Fruit fly (Drosophila melanogaster) whole organism, wandering third instar larva: ENCODE results near the gene shv.

ENCODE experiments used
- Abd-B ChIP-seq: fragments of >200 bp; optimal IDR thresholded peaks from 2 replicates; lab custom pipeline; 2017; ENCODE audit warnings: missing biosample characterization, missing genetic modification characterization
- CG32264 ChIP-seq: fragments of 200-800 bp; sonication (Bioruptor generic); optimal IDR thresholded peaks from 2 replicates; lab custom pipeline; 2016; ENCODE audit warnings: missing biosample characterization, missing genetic modification characterization
- CG9705 ChIP-seq: fragments of 200-800 bp; sonication (Bioruptor generic); optimal IDR thresholded peaks from 2 replicates; lab custom pipeline; 2018; ENCODE audit warnings: missing biosample characterization, mild to moderate bottlenecking, missing genetic modification characterization
- CrebA ChIP-seq: fragments of 200-800 bp; sonication (Bioruptor generic); optimal IDR thresholded peaks from 2 replicates; lab custom pipeline; 2016; ENCODE audit warnings: missing biosample characterization, mild to moderate bottlenecking, missing genetic modification characterization, borderline replicate concordance
- Dfd ChIP-seq: fragments of >200 bp; optimal IDR thresholded peaks from 2 replicates; lab custom pipeline; 2017; ENCODE audit warnings: missing biosample characterization, missing genetic modification characterization
- Dif ChIP-seq: fragments of 200-275, 200-300 bp; sonication (Bioruptor generic); optimal IDR thresholded peaks from 2 replicates; lab custom pipeline; 2018; ENCODE audit warnings: missing biosample characterization, missing genetic modification characterization; ENCODE audit not compliant: partially characterized antibody
- GATAd ChIP-seq: sonication (Bioruptor generic); optimal IDR thresholded peaks from 2 replicates; lab custom pipeline; 2016; ENCODE audit warnings: missing biosample characterization, missing genetic modification characterization
- HLH106 ChIP-seq: fragments of 200-800 bp; optimal IDR thresholded peaks from 3 replicates; lab custom pipeline; 2019; ENCODE audit warnings: missing biosample characterization, mild to moderate bottlenecking, missing genetic modification characterization, moderate library complexity
- Hnf4 ChIP-seq: fragments of 200-800 bp; sonication (Bioruptor generic); optimal IDR thresholded peaks from 2 replicates; lab custom pipeline; 2016; ENCODE audit warnings: missing biosample characterization, mild to moderate bottlenecking, missing genetic modification characterization
- Hr78 ChIP-seq: fragments of >200 bp; optimal IDR thresholded peaks from 2 replicates; lab custom pipeline; 2017; ENCODE audit warnings: missing biosample characterization, missing genetic modification characterization
- Hr83 ChIP-seq: fragments of 200-300 bp; sonication (Bioruptor generic); optimal IDR thresholded peaks from 2 replicates; lab custom pipeline; 2016; ENCODE audit warnings: missing biosample characterization, mild to moderate bottlenecking, missing genetic modification characterization, moderate library complexity; ENCODE audit not compliant: poor library complexity, severe bottlenecking
- Jra ChIP-seq: sonication (Bioruptor generic); optimal IDR thresholded peaks from 2 replicates; lab custom pipeline; 2016; ENCODE audit warnings: missing biosample characterization, missing genetic modification characterization
- Mio ChIP-seq: sonication (Bioruptor generic); optimal IDR thresholded peaks from 2 replicates; lab custom pipeline; 2016; ENCODE audit warnings: missing biosample characterization, missing genetic modification characterization
- Myc ChIP-seq: fragments of >200 bp; optimal IDR thresholded peaks from 2 replicates; lab custom pipeline; 2017
- N ChIP-seq: fragments of >200 bp; optimal IDR thresholded peaks from 2 replicates; lab custom pipeline; 2018; ENCODE audit warnings: missing biosample characterization, missing external identifiers, missing genetic modification characterization
- OdsH ChIP-seq: fragments of 200-800 bp; sonication (Bioruptor generic); optimal IDR thresholded peaks from 2 replicates; lab custom pipeline; 2016; ENCODE audit warnings: missing biosample characterization, mild to moderate bottlenecking, missing genetic modification characterization
- Rel ChIP-seq, 2 experiments: fragments of 200-800 bp; sonication (Bioruptor generic) in 1 of 2; optimal IDR thresholded peaks; 2 replicates in 1 of 2; 3 replicates in 1 of 2; lab custom pipeline; 2016 to 2019; ENCODE audit warnings: mild to moderate bottlenecking in 2 of 2, missing biosample characterization in 2 of 2, missing genetic modification characterization in 2 of 2, moderate library complexity in 1 of 2
- Sp1 ChIP-seq: fragments of 200-800 bp; sonication (Bioruptor generic); optimal IDR thresholded peaks from 3 replicates; lab custom pipeline; 2019; ENCODE audit warnings: missing biosample characterization, mild to moderate bottlenecking, missing genetic modification characterization, moderate library complexity
- Vsx2 ChIP-seq: fragments of 200-300, 225-300 bp; sonication (Bioruptor generic); optimal IDR thresholded peaks from 2 replicates; lab custom pipeline; 2018; ENCODE audit warnings: missing biosample characterization, missing genetic modification characterization; ENCODE audit not compliant: partially characterized antibody
- br ChIP-seq: fragments of 200-800 bp; sonication (Bioruptor generic); optimal IDR thresholded peaks from 2 replicates; lab custom pipeline; 2016; ENCODE audit warnings: missing biosample characterization, missing genetic modification characterization
- brk ChIP-seq: fragments of 200-800 bp; sonication (Bioruptor generic); optimal IDR thresholded peaks from 2 replicates; lab custom pipeline; 2016; ENCODE audit warnings: missing biosample characterization, mild to moderate bottlenecking, missing genetic modification characterization
- dl ChIP-seq, 2 experiments: fragments of 175-275, 200-275 bp in 1 of 2; fragments of 200-275 bp in 1 of 2; sonication (Bioruptor generic); optimal IDR thresholded peaks; lab custom pipeline; 2018; ENCODE audit warnings: mild to moderate bottlenecking in 2 of 2, missing biosample characterization in 2 of 2, missing genetic modification characterization in 2 of 2, moderate library complexity in 2 of 2; ENCODE audit not compliant: partially characterized antibody in 2 of 2, insufficient read depth in 1 of 2
- dsf ChIP-seq: sonication (Bioruptor generic); optimal IDR thresholded peaks from 2 replicates; lab custom pipeline; 2016; ENCODE audit warnings: missing biosample characterization, missing genetic modification characterization, borderline replicate concordance
- ey ChIP-seq: fragments of 200-800 bp; sonication (Bioruptor generic); optimal IDR thresholded peaks from 2 replicates; lab custom pipeline; 2016; ENCODE audit warnings: missing biosample characterization, missing genetic modification characterization
- foxo ChIP-seq, 2 experiments: fragments of 200-800 bp; sonication (Bioruptor generic); optimal IDR thresholded peaks; 2 replicates in 1 of 2; 3 replicates in 1 of 2; lab custom pipeline; 2016 to 2017; ENCODE audit warnings: missing biosample characterization in 2 of 2, missing genetic modification characterization in 2 of 2
- fru ChIP-seq: fragments of 200-800 bp; sonication (Bioruptor generic); optimal IDR thresholded peaks from 3 replicates; lab custom pipeline; 2016; ENCODE audit warnings: missing biosample characterization, mild to moderate bottlenecking, missing genetic modification characterization
- h ChIP-seq: fragments of 200-800 bp; sonication (Bioruptor generic); optimal IDR thresholded peaks from 3 replicates; lab custom pipeline; 2016; ENCODE audit warnings: missing biosample characterization, mild to moderate bottlenecking, missing genetic modification characterization
- jim ChIP-seq: fragments of 175-275, 200-325 bp; sonication (Bioruptor generic); optimal IDR thresholded peaks from 2 replicates; lab custom pipeline; 2016; ENCODE audit warnings: missing biosample characterization, mild to moderate bottlenecking, missing genetic modification characterization
- lola ChIP-seq: fragments of >200 bp; optimal IDR thresholded peaks from 2 replicates; lab custom pipeline; 2017; ENCODE audit warnings: missing biosample characterization, missing genetic modification characterization
- pan ChIP-seq: fragments of >200 bp; optimal IDR thresholded peaks from 2 replicates; lab custom pipeline; 2017
- psq ChIP-seq: fragments of 200-800 bp; sonication (Bioruptor generic); optimal IDR thresholded peaks from 3 replicates; lab custom pipeline; 2017; ENCODE audit warnings: missing biosample characterization, mild to moderate bottlenecking, missing genetic modification characterization, moderate library complexity
- rgr ChIP-seq: fragments of 200-800 bp; sonication (Bioruptor generic); optimal IDR thresholded peaks from 3 replicates; lab custom pipeline; 2016; ENCODE audit warnings: missing biosample characterization, mild to moderate bottlenecking, missing genetic modification characterization
- sage ChIP-seq: fragments of 200-800 bp; sonication (Bioruptor generic); optimal IDR thresholded peaks from 2 replicates; lab custom pipeline; 2016; ENCODE audit warnings: missing biosample characterization, mild to moderate bottlenecking, missing genetic modification characterization
- sv ChIP-seq: fragments of 200-800 bp; sonication (Bioruptor generic); optimal IDR thresholded peaks from 3 replicates; lab custom pipeline; 2016; ENCODE audit warnings: missing biosample characterization, missing genetic modification characterization
- tai ChIP-seq: sonication (Bioruptor generic); optimal IDR thresholded peaks from 2 replicates; lab custom pipeline; 2016; ENCODE audit warnings: missing biosample characterization, missing genetic modification characterization
- usp ChIP-seq: fragments of >200 bp; optimal IDR thresholded peaks from 2 replicates; lab custom pipeline; 2017; ENCODE audit warnings: missing biosample characterization, missing genetic modification characterization
- woc ChIP-seq: sonication (Bioruptor generic); optimal IDR thresholded peaks from 2 replicates; lab custom pipeline; 2016; ENCODE audit warnings: missing biosample characterization, mild to moderate bottlenecking, missing genetic modification characterization

Gene shv

DNA sequence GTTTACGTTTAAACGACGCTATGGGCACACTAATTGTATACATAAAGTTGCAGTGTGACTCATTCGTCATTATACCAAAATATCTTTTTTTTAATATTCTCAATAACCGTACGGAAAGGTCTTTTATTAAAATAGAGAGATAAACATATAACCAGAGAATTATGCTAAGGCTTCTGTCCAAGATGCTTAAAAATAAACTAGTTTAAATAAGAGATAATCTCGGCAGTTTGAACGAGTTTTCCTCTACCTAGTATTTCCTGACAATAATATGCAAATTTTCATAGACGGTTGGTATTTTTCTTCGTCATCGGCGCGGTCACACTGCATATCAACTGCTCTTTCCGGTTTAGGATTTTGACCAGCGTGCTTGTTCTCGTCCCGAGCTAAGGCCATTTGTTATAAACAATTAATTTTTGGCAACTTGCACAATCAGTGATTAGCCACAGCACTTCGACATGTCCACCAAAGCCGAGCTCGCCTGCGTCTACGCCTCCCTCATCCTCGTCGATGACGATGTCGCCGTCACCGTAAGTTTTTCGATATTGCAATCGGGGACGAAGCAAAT lies 33.2 kb upstream of the shv start, which contains the start of the genes CG13690 and RpLP1 (continued):
- TF ChIP-seq HLH106 (tag; lab: Kevin White, UChicago), result peak; percentile 55
- TF ChIP-seq OdsH, result peak; percentile 59

DNA sequence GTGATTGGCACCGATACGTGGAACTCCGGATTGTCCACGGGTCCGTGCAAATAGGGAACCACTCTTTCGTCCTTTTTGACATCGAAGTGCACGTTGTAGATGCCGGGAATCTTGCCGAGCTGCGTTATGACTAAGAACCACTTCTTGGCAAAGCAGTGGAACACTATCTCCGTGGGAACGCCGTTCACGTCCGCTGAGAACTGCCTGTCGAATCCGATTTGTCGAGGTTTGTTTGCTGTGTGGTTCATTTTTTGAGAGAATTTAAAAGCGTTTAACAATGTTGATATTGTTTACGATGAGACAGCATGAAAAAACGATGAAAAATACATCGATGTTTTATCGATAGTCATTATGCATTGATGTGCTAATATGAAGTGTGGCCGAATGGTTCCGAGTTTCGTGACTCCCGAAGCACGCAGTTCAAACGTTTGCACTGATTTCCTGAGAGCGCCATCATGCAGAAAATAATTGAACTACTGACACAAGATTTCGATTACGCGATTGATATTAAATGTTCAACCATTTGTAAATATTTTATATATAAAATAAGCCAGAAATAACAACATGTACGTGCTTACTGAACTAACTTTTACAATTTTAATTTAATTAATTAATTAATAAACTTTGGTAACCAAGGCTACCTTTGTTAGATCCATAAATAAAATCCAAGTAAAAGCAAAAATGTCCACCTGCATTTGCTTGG lies 31.6 kb upstream of the shv start, which contains the start of the genes CG11885 and CG13692:
Gene CG11885 (minus strand): TSS at position 332 of the 703 bp plus-strand sequence.
Gene CG13692 (plus strand): TSS at position 653 of the 703 bp plus-strand sequence.
- TF ChIP-seq sv (no peak), HLH106 (tag; lab: Kevin White, UChicago) (peak; percentile 37), sage (peak; percentile 61), CG32264 (GFP tag; lab: Kevin White, UChicago) (peak; percentile 29), dsf (peak; percentile 11), rgr (peak; percentile 64), h (GFP tag; lab: Kevin White, UChicago) (peak; percentile 60), Hnf4 (GFP tag; lab: Kevin White, UChicago) (peak; percentile 44), lola (GFP tag; lab: Kevin White, UChicago) (no peak), br (GFP tag; lab: Kevin White, UChicago) (no peak), foxo (GFP tag; optimal IDR thresholded peaks at IDR 0.05; lab: Kevin White, UChicago) (peak in 1 of 2 experiments; percentile 33), jim (GFP tag; lab: Kevin White, UChicago) (no peak), usp (GFP tag; lab: Kevin White, UChicago) (no peak), psq (GFP tag; lab: Kevin White, UChicago) (no peak), Hr78 (GFP tag; lab: Kevin White, UChicago) (no peak), tai (no peak), Rel (GFP tag; optimal IDR thresholded peaks at IDR 0.05; lab: Kevin White, UChicago) (no peak), Rel (tag; optimal IDR thresholded peaks at IDR 0.05; lab: Kevin White, UChicago) (peak; percentile 74), ey (GFP tag; lab: Kevin White, UChicago) (no peak), Vsx2 (no peak), Hr83 (peak; percentile 58), Mio (GFP tag; lab: Kevin White, UChicago) (no peak), Jra (GFP tag; lab: Kevin White, UChicago) (no peak), Dif (no peak), Myc (peak; percentile 58), Sp1 (peak; percentile 32), CG9705 (peak; percentile 34)
- TF ChIP-seq, all 38 proteins: peak for 13

DNA sequence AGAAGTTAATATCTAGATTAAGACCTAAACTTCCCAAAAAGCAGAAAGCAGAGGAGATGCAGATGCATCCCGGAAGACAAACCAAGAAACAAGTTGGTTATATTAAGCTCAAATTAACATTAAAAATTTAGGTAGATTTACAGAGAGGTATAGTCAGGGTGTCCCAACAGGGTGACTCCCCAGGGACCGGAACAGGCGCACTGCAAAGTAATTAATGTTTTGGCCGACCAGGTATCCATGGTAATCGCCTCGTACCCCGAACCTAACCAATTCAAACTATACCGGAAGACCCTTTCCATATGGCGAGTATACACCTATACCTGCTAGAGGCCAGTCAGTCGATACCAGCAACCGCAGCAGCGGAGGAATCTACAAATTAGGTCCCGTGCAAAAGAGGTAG lies 30.3 kb upstream of the shv start, which contains the start of gene BBS8:
Gene BBS8 (plus strand): TSS at position 301 of the 400 bp plus-strand sequence.
- TF ChIP-seq Hr83, result no peak
- TF ChIP-seq fru, result no peak
- no peak for TF ChIP-seq GATAd
- TF ChIP-seq ey (GFP tag; lab: Kevin White, UChicago), result no peak
- no peak for TF ChIP-seq rgr
- no peak for TF ChIP-seq jim (GFP tag; lab: Kevin White, UChicago)
- TF ChIP-seq Myc, result no peak
- no peak for TF ChIP-seq dl (GFP tag; optimal IDR thresholded peaks at IDR 0.05; lab: Kevin White, UChicago; ENCODE audit: insufficient read depth in 1 of 2, partially characterized antibody in 2 of 2)
- TF ChIP-seq Jra (GFP tag; lab: Kevin White, UChicago), result no peak
- TF ChIP-seq CrebA, result no peak

DNA sequence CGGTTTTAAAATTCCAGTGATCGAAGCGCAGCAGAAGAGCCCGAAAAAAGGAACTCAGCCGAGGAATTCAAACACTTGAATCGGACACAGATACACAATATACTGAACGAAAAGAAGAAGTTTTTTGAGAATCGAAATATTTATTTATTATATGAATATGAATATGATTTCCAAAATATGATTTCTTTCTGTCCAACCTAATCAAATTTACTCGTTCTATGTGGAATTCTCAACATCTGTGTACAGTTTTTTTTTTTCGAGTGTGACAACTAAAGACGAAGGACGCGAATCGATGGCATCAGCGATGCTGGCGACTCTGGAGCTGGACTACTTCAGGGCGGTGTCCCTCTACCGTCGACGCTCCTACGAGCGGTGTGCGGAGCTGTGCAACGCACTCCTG lies 29.7 kb upstream of the shv start:
- no peak for TF ChIP-seq Vsx2
- TF ChIP-seq usp (GFP tag; lab: Kevin White, UChicago), result no peak
- no peak for TF ChIP-seq Hr78 (GFP tag; lab: Kevin White, UChicago)
- peak; percentile 84 for TF ChIP-seq Hnf4 (GFP tag; lab: Kevin White, UChicago)
- no peak for TF ChIP-seq pan (lab: Kevin White, UChicago)
- no peak for TF ChIP-seq sv
- no peak for TF ChIP-seq Hr83
- peak; percentile 78 for TF ChIP-seq Jra (GFP tag; lab: Kevin White, UChicago)
- TF ChIP-seq dl (GFP tag; optimal IDR thresholded peaks at IDR 0.05; lab: Kevin White, UChicago; ENCODE audit: insufficient read depth in 1 of 2, partially characterized antibody in 2 of 2), result no peak
- no peak for TF ChIP-seq Abd-B (GFP tag; lab: Kevin White, UChicago)
- peak; percentile 74 for TF ChIP-seq CG32264 (GFP tag; lab: Kevin White, UChicago)
- TF ChIP-seq Sp1, result peak; percentile 89
- peak; percentile 94 for TF ChIP-seq h (GFP tag; lab: Kevin White, UChicago)
- TF ChIP-seq Rel (GFP tag; optimal IDR thresholded peaks at IDR 0.05; lab: Kevin White, UChicago), result peak; percentile 81
- no peak for TF ChIP-seq Rel (tag; optimal IDR thresholded peaks at IDR 0.05; lab: Kevin White, UChicago)
- TF ChIP-seq HLH106 (tag; lab: Kevin White, UChicago), result peak; percentile 68
- TF ChIP-seq Dif, result no peak
- TF ChIP-seq sage, result peak; percentile 87
- TF ChIP-seq tai, result no peak
- no peak for TF ChIP-seq N (GFP tag; lab: Kevin White, UChicago)
- peak; percentile 93 for TF ChIP-seq fru
- peak; percentile 44 to 92 for TF ChIP-seq foxo (GFP tag; optimal IDR thresholded peaks at IDR 0.05; lab: Kevin White, UChicago)
- TF ChIP-seq ey (GFP tag; lab: Kevin White, UChicago), result peak; percentile 92
- TF ChIP-seq dsf, result peak; percentile 69
- no peak for TF ChIP-seq jim (GFP tag; lab: Kevin White, UChicago)
- TF ChIP-seq GATAd, result no peak
- TF ChIP-seq CG9705, result peak; percentile 39
- no peak for TF ChIP-seq Dfd (GFP tag; lab: Kevin White, UChicago)
- no peak for TF ChIP-seq Mio (GFP tag; lab: Kevin White, UChicago)
- TF ChIP-seq woc (GFP tag; lab: Kevin White, UChicago), result peak; percentile 87
- TF ChIP-seq Myc, result no peak
- TF ChIP-seq brk (GFP tag; lab: Kevin White, UChicago), result no peak
- peak; percentile 93 for TF ChIP-seq OdsH
- peak; percentile 93 for TF ChIP-seq rgr
- TF ChIP-seq psq (GFP tag; lab: Kevin White, UChicago), result peak; percentile 88
